Worm (Caenorhabditis elegans) whole organism, young adult: ENCODE data around the gene cogc-6.

Experiments used
- B0336.3 ChIP-seq: fragments of 200-800 bp; sonication (Bioruptor generic); IDR thresholded peaks from 2 replicates; pipeline ENCODE4 v1.3.6; 2022; ENCODE audit warnings: missing genetic modification characterization, missing compliant biosample characterization
- C17E4.6 ChIP-seq: fragments of 200-800 bp; sonication (Bioruptor generic); IDR thresholded peaks from 2 replicates; pipeline ENCODE4 v1.3.6; 2022; ENCODE audit warnings: missing genetic modification reagents, missing genetic modification characterization, missing compliant biosample characterization
- F33H1.4 ChIP-seq: fragments of 200-800 bp; sonication (Bioruptor generic); IDR thresholded peaks from 2 replicates; pipeline ENCODE4 v1.3.6; 2022; ENCODE audit warnings: missing genetic modification reagents, missing genetic modification characterization, missing compliant biosample characterization
- K12H6.12 ChIP-seq: fragments of 200-800 bp; sonication (Bioruptor generic); optimal IDR thresholded peaks from 2 replicates; lab custom pipeline; 2018; ENCODE audit warnings: mild to moderate bottlenecking, missing genetic modification characterization, missing compliant biosample characterization
- Y53G8AR.9 ChIP-seq: fragments of 200-800 bp; sonication (Bioruptor generic); conservative IDR thresholded peaks from 2 replicates; pipeline ENCODE4 v1.3.6; 2022; ENCODE audit warnings: missing genetic modification reagents, missing genetic modification characterization, missing compliant biosample characterization
- Y56A3A.18 ChIP-seq: fragments of 200-800 bp; sonication (Bioruptor generic); IDR thresholded peaks from 2 replicates; pipeline ENCODE4 v1.3.6; 2022; ENCODE audit warnings: missing genetic modification reagents, missing genetic modification characterization, missing compliant biosample characterization
- Y79H2A.3 ChIP-seq: fragments of 200-800 bp; sonication (Bioruptor generic); conservative IDR thresholded peaks from 2 replicates; pipeline ENCODE4 v1.3.6; 2022; ENCODE audit warnings: missing genetic modification reagents, missing genetic modification characterization, missing compliant biosample characterization
- akir-1 ChIP-seq: fragments of 200-800 bp; sonication (Bioruptor generic); optimal IDR thresholded peaks from 2 replicates; lab custom pipeline; 2018; ENCODE audit warnings: mild to moderate bottlenecking, missing genetic modification characterization, moderate library complexity, missing compliant biosample characterization
- aptf-3 ChIP-seq: fragments of 200-800 bp; sonication (Bioruptor generic); IDR thresholded peaks from 2 replicates; pipeline ENCODE4 v1.3.6; 2022; ENCODE audit warnings: missing genetic modification characterization, missing compliant biosample characterization
- attf-6 ChIP-seq: fragments of 200-800 bp; sonication (Bioruptor generic); IDR thresholded peaks from 2 replicates; pipeline ENCODE4 v1.3.6; 2022; ENCODE audit warnings: missing genetic modification reagents, missing genetic modification characterization, missing compliant biosample characterization
- bed-2 ChIP-seq: fragments of 200-800 bp; sonication (Bioruptor generic); IDR thresholded peaks from 2 replicates; pipeline ENCODE4 v1.3.6; 2022; ENCODE audit warnings: missing genetic modification reagents, missing genetic modification characterization, missing compliant biosample characterization
- ceh-100 ChIP-seq: fragments of 200-800 bp; sonication (Bioruptor generic); IDR thresholded peaks from 2 replicates; pipeline ENCODE4 v1.3.6; 2022; ENCODE audit warnings: missing genetic modification reagents, missing genetic modification characterization, missing compliant biosample characterization
- ceh-40 ChIP-seq: fragments of 200-800 bp; sonication (Bioruptor generic); IDR thresholded peaks from 2 replicates; pipeline ENCODE4 v1.3.6; 2022; ENCODE audit warnings: missing genetic modification characterization, missing compliant biosample characterization
- ceh-91 ChIP-seq: fragments of 200-800 bp; sonication (Bioruptor generic); IDR thresholded peaks from 2 replicates; pipeline ENCODE4 v1.3.6; 2022; ENCODE audit warnings: missing genetic modification reagents, missing genetic modification characterization, missing compliant biosample characterization
- die-1 ChIP-seq: sonication (generic microtip); optimal IDR thresholded peaks from 2 replicates; lab custom pipeline; 2016; ENCODE audit warnings: missing genotype, mild to moderate bottlenecking, missing genetic modification characterization, missing compliant biosample characterization
- dpff-1 ChIP-seq: sonication (generic microtip); optimal IDR thresholded peaks from 2 replicates; lab custom pipeline; 2017; ENCODE audit warnings: mild to moderate bottlenecking, missing genetic modification characterization, missing compliant biosample characterization
- ekl-4 ChIP-seq: fragments of 200-800 bp; sonication (Bioruptor generic); IDR thresholded peaks from 2 replicates; pipeline ENCODE4 v1.3.6; 2022; ENCODE audit warnings: missing genetic modification reagents, missing genetic modification characterization, missing compliant biosample characterization
- hlh-12 ChIP-seq: sonication (generic microtip); optimal IDR thresholded peaks from 2 replicates; lab custom pipeline; 2016; ENCODE audit warnings: missing genetic modification characterization, missing compliant biosample characterization
- hlh-26 ChIP-seq: fragments of 200-800 bp; sonication (Bioruptor generic); conservative IDR thresholded peaks from 2 replicates; pipeline ENCODE4 v1.3.6; 2022; ENCODE audit warnings: missing genetic modification reagents, missing genetic modification characterization, missing compliant biosample characterization
- hmg-1.2 ChIP-seq: fragments of 200-800 bp; sonication (Bioruptor generic); IDR thresholded peaks from 2 replicates; pipeline ENCODE4 v1.3.6; 2022; ENCODE audit warnings: missing genetic modification reagents, missing genetic modification characterization, missing compliant biosample characterization
- hmg-20 ChIP-seq: fragments of 200-800 bp; sonication (Bioruptor generic); IDR thresholded peaks from 2 replicates; pipeline ENCODE4 v1.3.6; 2022; ENCODE audit warnings: missing genetic modification reagents, missing genetic modification characterization, missing compliant biosample characterization
- lag-1 ChIP-seq: fragments of 200-800 bp; sonication (Bioruptor generic); IDR thresholded peaks from 2 replicates; pipeline ENCODE4 v1.3.6; 2022; ENCODE audit warnings: missing genetic modification reagents, missing genetic modification characterization, missing compliant biosample characterization
- let-607 ChIP-seq, 2 experiments: fragments of 200-800 bp in 1 of 2; sonication (Bioruptor generic) in 1 of 2; sonication (generic microtip) in 1 of 2; optimal IDR thresholded peaks; 2 replicates each; lab custom pipeline; 2016 to 2018; ENCODE audit warnings: mild to moderate bottlenecking in 2 of 2, missing compliant biosample characterization in 2 of 2, missing genetic modification characterization in 2 of 2, moderate library complexity in 2 of 2, missing genotype in 1 of 2
- lin-26 ChIP-seq: fragments of 200-800 bp; sonication (Bioruptor generic); IDR thresholded peaks from 2 replicates; pipeline ENCODE4 v1.3.6; 2022; ENCODE audit warnings: missing genetic modification reagents, missing genetic modification characterization, missing compliant biosample characterization
- nfya-2 ChIP-seq: fragments of 200-800 bp; sonication (Bioruptor generic); IDR thresholded peaks from 2 replicates; pipeline ENCODE4 v1.3.6; 2022; ENCODE audit warnings: missing genetic modification reagents, missing genetic modification characterization, missing compliant biosample characterization
- nfyb-1 ChIP-seq: fragments of 200-800 bp; sonication (Bioruptor generic); IDR thresholded peaks from 2 replicates; pipeline ENCODE4 v1.3.6; 2022; ENCODE audit warnings: missing genetic modification reagents, missing genetic modification characterization, missing compliant biosample characterization
- nhr-120 ChIP-seq: fragments of 200-800 bp; sonication (Bioruptor generic); IDR thresholded peaks from 2 replicates; pipeline ENCODE4 v1.3.6; 2022; ENCODE audit warnings: missing genetic modification characterization, missing compliant biosample characterization
- nhr-179 ChIP-seq: sonication (generic microtip); optimal IDR thresholded peaks from 2 replicates; lab custom pipeline; 2016; ENCODE audit warnings: mild to moderate bottlenecking, missing genetic modification characterization, missing compliant biosample characterization
- nhr-80 ChIP-seq: sonication (generic microtip); optimal IDR thresholded peaks from 2 replicates; lab custom pipeline; 2016; ENCODE audit warnings: missing genetic modification characterization, missing compliant biosample characterization
- rcor-1 ChIP-seq: fragments of 200-800 bp; sonication (Bioruptor generic); IDR thresholded peaks from 2 replicates; pipeline ENCODE4 v1.3.6; 2022; ENCODE audit warnings: missing genetic modification reagents, missing genetic modification characterization, missing compliant biosample characterization
- rec-8 ChIP-seq, 2 experiments: sonication (generic microtip); optimal IDR thresholded peaks; 2 replicates each; lab custom pipeline; 2016; ENCODE audit warnings: mild to moderate bottlenecking in 2 of 2, missing genetic modification characterization in 2 of 2, missing genetic modification reagents in 2 of 2, missing genotype in 2 of 2, missing biosample characterization in 1 of 2, missing compliant biosample characterization in 1 of 2, moderate library complexity in 1 of 2
- repo-1 ChIP-seq: sonication (generic microtip); optimal IDR thresholded peaks from 2 replicates; lab custom pipeline; 2017; ENCODE audit warnings: mild to moderate bottlenecking, missing genetic modification characterization, missing compliant biosample characterization
- snpc-1.3 ChIP-seq: sonication (generic microtip); optimal IDR thresholded peaks from 2 replicates; lab custom pipeline; 2017; ENCODE audit warnings: missing genetic modification characterization, mild to moderate bottlenecking, missing compliant biosample characterization, antibody characterized with exemption, moderate library complexity, missing genotype, missing genetic modification reagents; ENCODE audit not compliant: insufficient read depth
- snpc-4 ChIP-seq, 5 experiments: fragments of 150-350 bp in 1 of 5; sonication (generic microtip) in 4 of 5; optimal IDR thresholded peaks; 2 replicates each; lab custom pipeline; 2014 to 2018; ENCODE audit warnings: missing genetic modification characterization in 5 of 5, missing biosample characterization in 3 of 5, antibody characterized with exemption in 2 of 5, mild to moderate bottlenecking in 2 of 5, missing compliant biosample characterization in 2 of 5, missing genotype in 2 of 5, moderate library complexity in 2 of 5, missing genetic modification reagents in 1 of 5
- somi-1 ChIP-seq: fragments of 200-800 bp; sonication (Bioruptor generic); optimal IDR thresholded peaks from 2 replicates; lab custom pipeline; 2018; ENCODE audit warnings: mild to moderate bottlenecking, missing genetic modification characterization, missing compliant biosample characterization
- sptf-2 ChIP-seq: fragments of 200-800 bp; sonication (Bioruptor generic); optimal IDR thresholded peaks from 2 replicates; lab custom pipeline; 2018; ENCODE audit warnings: mild to moderate bottlenecking, missing genetic modification characterization, missing compliant biosample characterization
- tbp1 ChIP-seq: fragments of 200-800 bp; sonication (Bioruptor generic); optimal IDR thresholded peaks from 2 replicates; lab custom pipeline; 2018; ENCODE audit warnings: mild to moderate bottlenecking, missing genetic modification characterization, missing compliant biosample characterization
- tlf-1 ChIP-seq: fragments of 200-800 bp; sonication (Bioruptor generic); optimal IDR thresholded peaks from 2 replicates; lab custom pipeline; 2018; ENCODE audit warnings: mild to moderate bottlenecking, missing genetic modification characterization, missing compliant biosample characterization
- ztf-22 ChIP-seq: fragments of 200-800 bp; sonication (Bioruptor generic); optimal IDR thresholded peaks from 2 replicates; lab custom pipeline; 2018; ENCODE audit warnings: mild to moderate bottlenecking, missing genetic modification characterization, moderate library complexity, missing compliant biosample characterization
- ztf-28 ChIP-seq: fragments of 200-800 bp; sonication (Bioruptor generic); IDR thresholded peaks from 2 replicates; pipeline ENCODE4 v1.3.6; 2022; ENCODE audit warnings: missing genetic modification reagents, missing genetic modification characterization, missing compliant biosample characterization

Gene cogc-6

DNA sequence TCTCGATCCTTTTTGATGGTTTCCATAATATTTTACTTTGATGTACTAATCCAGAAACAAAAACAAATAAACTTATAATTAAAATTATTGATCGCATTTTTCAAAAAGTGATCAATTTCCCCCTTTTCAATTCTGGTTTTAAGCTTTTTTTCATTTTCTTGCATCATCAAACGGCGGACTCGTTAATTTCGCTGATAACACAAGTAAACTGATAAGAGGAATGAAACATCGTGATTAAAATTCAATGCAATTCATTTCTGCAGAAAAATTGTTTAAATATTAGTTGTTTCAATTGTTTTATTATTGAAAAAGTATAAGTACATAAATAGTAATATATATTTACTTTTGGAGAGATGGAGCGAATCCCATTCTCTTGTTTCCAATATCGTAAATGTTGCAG lies 46.2 kb upstream of the cogc-6 start:
- TF ChIP-seq tlf-1 (peak; percentile 2), hmg-20 (no peak), ekl-4 (0 out of 2 replicates have a peak, but pooled peaks have one; percentile 21), Y53G8AR.9 (peak; percentile 69), let-607 (tag; optimal IDR thresholded peaks at IDR 0.05; lab: Kevin White, UChicago) (peak in 1 of 2 experiments; percentile 13), nhr-80 (peak; percentile 71), die-1 (tag; lab: Kevin White, UChicago) (no peak), K12H6.12 (no peak), B0336.3 (GFP tag; lab: Robert Waterston, UW) (peak; percentile 16; the same call in 1 of the 2 replicates), snpc-4 (GFP tag; optimal IDR thresholded peaks at IDR 0.05; lab: Kevin White, UChicago) (no peak), snpc-4 (tag; optimal IDR thresholded peaks at IDR 0.05; lab: Kevin White, UChicago) (peak in 1 of 4 experiments; percentile 5), nfyb-1 (0 out of 2 replicates have a peak, but pooled peaks have one; percentile 24), tbp1 (GFP tag; lab: Kevin White, UChicago) (peak; percentile 7)

DNA sequence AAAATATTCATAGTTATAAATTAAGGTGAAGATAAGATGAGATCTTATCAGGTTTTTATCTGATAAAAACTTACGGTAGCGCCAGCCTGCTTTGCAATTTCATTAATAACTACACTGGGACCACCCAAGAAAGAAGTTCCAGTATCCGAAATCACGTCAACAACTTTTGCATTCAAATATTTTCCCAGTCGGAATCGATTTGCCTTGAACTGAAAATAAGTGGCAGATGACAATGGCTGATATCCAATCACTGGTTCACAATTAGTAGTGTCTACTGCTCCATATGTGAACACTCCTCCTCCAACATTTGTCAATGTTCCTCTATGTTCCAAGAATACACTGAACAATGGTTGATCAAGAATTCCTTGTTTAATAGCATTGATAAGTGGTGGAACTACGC lies 45.1 kb upstream of the cogc-6 start, which contains the start of gene F21F8.5:
TSS of gene F21F8.5 (minus strand) at position 101 of the 400 bp plus-strand sequence.
- no peak for TF ChIP-seq ceh-91 (GFP tag; lab: Robert Waterston, UW)
- no peak for TF ChIP-seq attf-6 (GFP tag; lab: Robert Waterston, UW)
- no peak for TF ChIP-seq Y56A3A.18 (GFP tag; lab: Robert Waterston, UW)
- no peak for TF ChIP-seq C17E4.6 (GFP tag; lab: Robert Waterston, UW)
- no peak for TF ChIP-seq lin-26 (GFP tag; lab: Robert Waterston, UW)
- TF ChIP-seq hlh-26 (GFP tag; lab: Robert Waterston, UW) = no peak
- no peak for TF ChIP-seq rcor-1 (GFP tag; lab: Robert Waterston, UW)
- no peak for TF ChIP-seq somi-1
- no peak for TF ChIP-seq snpc-1.3 (tag; lab: Kevin White, UChicago)
- no peak for TF ChIP-seq Y79H2A.3 (GFP tag; lab: Robert Waterston, UW)
- TF ChIP-seq rec-8 (tag; optimal IDR thresholded peaks at IDR 0.05; lab: Kevin White, UChicago) = no peak
- no peak for TF ChIP-seq hmg-1.2 (GFP tag; lab: Robert Waterston, UW)
- no peak for TF ChIP-seq ceh-40 (GFP tag; lab: Robert Waterston, UW)
- TF ChIP-seq bed-2 = no peak

DNA sequence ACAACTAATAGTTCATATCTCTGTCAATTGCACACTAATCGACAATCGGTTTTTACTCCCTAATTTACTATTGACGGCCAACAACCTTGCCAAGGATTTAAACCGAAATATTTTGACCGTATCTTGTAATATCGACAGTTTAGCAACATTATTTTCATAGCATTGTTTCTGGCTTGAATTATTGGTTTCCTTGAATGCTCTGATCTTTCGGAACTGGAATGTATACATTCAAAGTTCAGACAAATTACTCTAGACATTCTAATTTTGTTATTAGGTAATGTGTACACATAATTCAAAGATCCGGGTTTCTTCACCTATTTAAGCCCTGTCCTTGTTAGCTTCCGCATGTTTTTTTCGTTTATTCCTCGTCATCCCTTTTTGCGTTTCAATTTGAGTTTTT lies 42.8 kb upstream of the cogc-6 start, which contains the start of gene C16D9.9:
TSS of gene C16D9.9 (plus strand) at position 301 of the 400 bp plus-strand sequence.
- TF ChIP-seq repo-1 (tag; lab: Kevin White, UChicago) (no peak), somi-1 (no peak), dpff-1 (tag; lab: Kevin White, UChicago) (no peak), sptf-2 (GFP tag; lab: Kevin White, UChicago) (no peak), nhr-179 (no peak), hlh-12 (no peak), ztf-28 (GFP tag; lab: Robert Waterston, UW) (no peak), nfya-2 (no peak), nhr-120 (GFP tag; lab: Robert Waterston, UW) (no peak), ztf-22 (no peak), F33H1.4 (GFP tag; lab: Robert Waterston, UW) (no peak), lag-1 (GFP tag; lab: Robert Waterston, UW) (no peak), let-607 (tag; optimal IDR thresholded peaks at IDR 0.05; lab: Kevin White, UChicago) (no peak), aptf-3 (GFP tag; lab: Robert Waterston, UW) (no peak), ceh-100 (GFP tag; lab: Robert Waterston, UW) (no peak), akir-1 (GFP tag; lab: Kevin White, UChicago) (no peak)
